Fruit fly (Drosophila melanogaster): ENCODE measurements around the gene alpha-PheRS.
A peak's percentile ranks its signal among the peaks of the same experiment; 100 is the strongest.

The alpha-PheRS gene

dm6 chrX:8163452-8163851 is 18.1 kb upstream of the alpha-PheRS start:
- TF ChIP-seq insv (optimal IDR thresholded peaks at IDR 0.05) = no peak

dm6 chrX:8162692-8163091 is 17.3 kb upstream of the alpha-PheRS start, which contains the start of gene CG10761:
TSS of gene CG10761 (minus strand) at chrX:8162792.
- TF ChIP-seq h (optimal IDR thresholded peaks at IDR 0.05) = no peak
- TF ChIP-seq insv (optimal IDR thresholded peaks at IDR 0.05) = no peak
- no peak for TF ChIP-seq ttk (optimal IDR thresholded peaks at IDR 0.05)

- TF ChIP-seq ttk (optimal IDR thresholded peaks at IDR 0.05) = no peak
- no peak for TF ChIP-seq insv (optimal IDR thresholded peaks at IDR 0.05)
- TF ChIP-seq Sin3A (optimal IDR thresholded peaks at IDR 0.05) = no peak
- no peak for TF ChIP-seq psq (optimal IDR thresholded peaks at IDR 0.05)
- TF ChIP-seq Myc (optimal IDR thresholded peaks at IDR 0.05) = no peak
Measured at dm6 chrX:8159754-8160153, 14.4 kb upstream of the alpha-PheRS start, which contains the start of gene CG15337. TSS of gene CG15337 (plus strand) at chrX:8160054.

- TF ChIP-seq Myc (optimal IDR thresholded peaks at IDR 0.05) (no peak), insv (optimal IDR thresholded peaks at IDR 0.05) (no peak), Sin3A (optimal IDR thresholded peaks at IDR 0.05) (no peak), psq (optimal IDR thresholded peaks at IDR 0.05) (no peak), ttk (optimal IDR thresholded peaks at IDR 0.05) (no peak), h (optimal IDR thresholded peaks at IDR 0.05) (no peak)
Measured at dm6 chrX:8158942-8159472, 13.6 kb upstream of the alpha-PheRS start.

- TF ChIP-seq insv (optimal IDR thresholded peaks at IDR 0.05) (no peak), Sin3A (optimal IDR thresholded peaks at IDR 0.05) (no peak), ttk (optimal IDR thresholded peaks at IDR 0.05) (no peak)
Measured at dm6 chrX:8157294-8157693, 11.9 kb upstream of the alpha-PheRS start, which contains the start of the genes Traf6 and GIIIspla2. TSS of gene Traf6 (minus strand) at chrX:8157386. TSS of gene GIIIspla2 (plus strand) at chrX:8157628.

- no peak for TF ChIP-seq psq (optimal IDR thresholded peaks at IDR 0.05)
- TF ChIP-seq insv (optimal IDR thresholded peaks at IDR 0.05) = no peak
- TF ChIP-seq h (optimal IDR thresholded peaks at IDR 0.05) = no peak
- TF ChIP-seq Sin3A (optimal IDR thresholded peaks at IDR 0.05) = no peak
- no peak for TF ChIP-seq ttk (optimal IDR thresholded peaks at IDR 0.05)
- no peak for TF ChIP-seq Myc (optimal IDR thresholded peaks at IDR 0.05)
Measured at dm6 chrX:8152718-8153117, 7.3 kb upstream of the alpha-PheRS start, which contains the start of gene CG18262. TSS of gene CG18262 (plus strand) at chrX:8152948.

- no peak for TF ChIP-seq psq (optimal IDR thresholded peaks at IDR 0.05)
- TF ChIP-seq Sin3A (optimal IDR thresholded peaks at IDR 0.05) = no peak
- no peak for TF ChIP-seq h (optimal IDR thresholded peaks at IDR 0.05)
- no peak for TF ChIP-seq insv (optimal IDR thresholded peaks at IDR 0.05)
- TF ChIP-seq Myc (optimal IDR thresholded peaks at IDR 0.05) = no peak
- no peak for TF ChIP-seq ttk (optimal IDR thresholded peaks at IDR 0.05)
Measured at dm6 chrX:8152077-8152476, 6.7 kb upstream of the alpha-PheRS start, which contains the start of gene Gbeta5. TSS of gene Gbeta5 (minus strand) at chrX:8152275.

dm6 chrX:8148556-8148955 is 3.2 kb upstream of the alpha-PheRS start, which contains the start of gene CG10959:
TSS of gene CG10959 (plus strand) at chrX:8148783.
- TF ChIP-seq h (optimal IDR thresholded peaks at IDR 0.05) (no peak), Sin3A (optimal IDR thresholded peaks at IDR 0.05) (no peak), insv (optimal IDR thresholded peaks at IDR 0.05) (no peak), psq (optimal IDR thresholded peaks at IDR 0.05) (no peak), Myc (optimal IDR thresholded peaks at IDR 0.05) (no peak), ttk (optimal IDR thresholded peaks at IDR 0.05) (no peak)

- TF ChIP-seq Sin3A (optimal IDR thresholded peaks at IDR 0.05) (no peak), insv (optimal IDR thresholded peaks at IDR 0.05) (no peak), ttk (optimal IDR thresholded peaks at IDR 0.05) (no peak), Myc (optimal IDR thresholded peaks at IDR 0.05) (no peak), h (optimal IDR thresholded peaks at IDR 0.05) (no peak), psq (optimal IDR thresholded peaks at IDR 0.05) (no peak)
Measured at dm6 chrX:8147649-8148048, 2.2 kb upstream of the alpha-PheRS start, which contains the start of gene CG15336. TSS of gene CG15336 (plus strand) at chrX:8147949.

dm6 chrX:8143537-8143936 is 1.9 kb downstream of the alpha-PheRS start, which contains the start of gene CG17982:
TSS of gene CG17982 (minus strand) at chrX:8143835.
- TF ChIP-seq psq (optimal IDR thresholded peaks at IDR 0.05) = peak; percentile 13
- TF ChIP-seq h (optimal IDR thresholded peaks at IDR 0.05) = no peak

dm6 chrX:8142067-8142462 is 3.3 kb downstream of the alpha-PheRS start, which contains the start of gene Smox:
TSS of gene Smox (minus strand) at chrX:8142279.
- TF ChIP-seq h (optimal IDR thresholded peaks at IDR 0.05) (no peak), Sin3A (optimal IDR thresholded peaks at IDR 0.05) (no peak), ttk (optimal IDR thresholded peaks at IDR 0.05) (no peak), insv (optimal IDR thresholded peaks at IDR 0.05) (no peak), Myc (optimal IDR thresholded peaks at IDR 0.05) (no peak), psq (optimal IDR thresholded peaks at IDR 0.05) (no peak)

- TF ChIP-seq insv (optimal IDR thresholded peaks at IDR 0.05) (no peak), ttk (optimal IDR thresholded peaks at IDR 0.05) (no peak)
Measured at dm6 chrX:8141353-8142066, 3.9 kb downstream of the alpha-PheRS start.

dm6 chrX:8140707-8141106 is 4.7 kb downstream of the alpha-PheRS start:
- TF ChIP-seq h (optimal IDR thresholded peaks at IDR 0.05) (no peak), psq (optimal IDR thresholded peaks at IDR 0.05) (no peak), insv (optimal IDR thresholded peaks at IDR 0.05) (no peak), Myc (optimal IDR thresholded peaks at IDR 0.05) (no peak), Sin3A (optimal IDR thresholded peaks at IDR 0.05) (no peak), ttk (optimal IDR thresholded peaks at IDR 0.05) (no peak)

All from Kc167 (cell line).